Worm (Caenorhabditis elegans) whole organism, midembryonic: ENCODE results near the gene Y46E12BL.2.

ENCODE experiments used
- T22C8.4 ChIP-seq: fragments of 200-800 bp; sonication (Bioruptor generic); IDR thresholded peaks from 2 replicates; pipeline ENCODE4 v1.3.6; 2022; ENCODE audit warnings: missing genetic modification characterization, missing compliant biosample characterization
- cog-1 ChIP-seq: sonication (generic microtip); optimal IDR thresholded peaks from 2 replicates; lab custom pipeline; 2016; ENCODE audit warnings: missing genetic modification characterization, missing compliant biosample characterization
- flt-1 ChIP-seq: fragments of 200-800 bp; sonication (Bioruptor generic); IDR thresholded peaks from 2 replicates; pipeline ENCODE4 v1.3.6; 2022; ENCODE audit warnings: missing genetic modification characterization, missing compliant biosample characterization
- klf-2 ChIP-seq: fragments of 200-800 bp; sonication (Bioruptor generic); conservative IDR thresholded peaks from 2 replicates; pipeline ENCODE4 v1.3.6; 2022; ENCODE audit warnings: missing genetic modification reagents, missing genetic modification characterization, missing compliant biosample characterization
- med-1 ChIP-seq: sonication (generic microtip); optimal IDR thresholded peaks from 2 replicates; lab custom pipeline; 2017; ENCODE audit warnings: missing genetic modification characterization, mild to moderate bottlenecking, missing compliant biosample characterization, antibody characterized with exemption, missing genetic modification reagents; ENCODE audit not compliant: insufficient read depth
- ref-1 ChIP-seq: fragments of 200-800 bp; sonication (Bioruptor generic); conservative IDR thresholded peaks from 2 replicates; pipeline ENCODE4 v1.3.6; 2022; ENCODE audit warnings: missing genetic modification reagents, missing genetic modification characterization, missing compliant biosample characterization
- tab-1 ChIP-seq: fragments of 200-800 bp; sonication (Bioruptor generic); IDR thresholded peaks from 2 replicates; pipeline ENCODE4 v1.3.6; 2022; ENCODE audit warnings: missing genetic modification characterization, missing compliant biosample characterization
- ztf-23 ChIP-seq: fragments of 200-800 bp; sonication (Bioruptor generic); IDR thresholded peaks from 2 replicates; pipeline ENCODE4 v1.3.6; 2022; ENCODE audit warnings: missing genetic modification reagents, missing genetic modification characterization, missing compliant biosample characterization
- ztf-29 ChIP-seq: fragments of 200-800 bp; sonication (Bioruptor generic); IDR thresholded peaks from 2 replicates; pipeline ENCODE4 v1.3.6; 2022; ENCODE audit warnings: missing genetic modification reagents, missing genetic modification characterization, missing compliant biosample characterization

Gene Y46E12BL.2

ce11 chrII:15218609-15219008 lies 14.1 kb upstream of the Y46E12BL.2 start:
- TF ChIP-seq klf-2 (no peak), ref-1 (GFP tag; lab: Robert Waterston, UW) (no peak), ztf-29 (GFP tag; lab: Robert Waterston, UW) (no peak), med-1 (GFP tag; lab: Kevin White, UChicago) (no peak), ztf-23 (GFP tag; lab: Robert Waterston, UW) (no peak), flt-1 (GFP tag; lab: Robert Waterston, UW) (no peak), tab-1 (no peak), T22C8.4 (no peak), cog-1 (no peak)

DNA sequence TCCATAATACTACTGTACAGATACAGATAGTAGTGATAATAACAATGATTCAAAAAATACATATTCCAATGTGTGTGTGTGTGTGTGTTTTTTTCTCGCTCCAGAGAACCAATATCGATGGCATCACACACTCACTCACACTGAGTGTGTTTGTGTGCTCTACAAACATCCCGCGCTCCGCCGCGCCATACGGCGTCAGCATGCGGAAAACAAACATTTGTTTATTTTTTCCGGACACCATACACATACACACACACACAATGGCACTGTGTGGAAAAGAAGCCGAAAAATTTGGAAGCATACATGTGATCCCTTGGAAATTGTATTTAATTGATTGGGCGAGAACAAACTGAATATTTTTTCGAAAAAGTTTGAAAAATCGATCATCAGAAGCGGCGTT lies 13.7 kb upstream of the Y46E12BL.2 start:
- TF ChIP-seq ztf-23 (GFP tag; lab: Robert Waterston, UW), result no peak
- no peak for TF ChIP-seq med-1 (GFP tag; lab: Kevin White, UChicago)
- TF ChIP-seq ztf-29 (GFP tag; lab: Robert Waterston, UW), result no peak
- no peak for TF ChIP-seq cog-1
- TF ChIP-seq T22C8.4, result no peak
- no peak for TF ChIP-seq flt-1 (GFP tag; lab: Robert Waterston, UW)
- TF ChIP-seq tab-1, result no peak
- no peak for TF ChIP-seq ref-1 (GFP tag; lab: Robert Waterston, UW)
- TF ChIP-seq klf-2, result no peak

DNA sequence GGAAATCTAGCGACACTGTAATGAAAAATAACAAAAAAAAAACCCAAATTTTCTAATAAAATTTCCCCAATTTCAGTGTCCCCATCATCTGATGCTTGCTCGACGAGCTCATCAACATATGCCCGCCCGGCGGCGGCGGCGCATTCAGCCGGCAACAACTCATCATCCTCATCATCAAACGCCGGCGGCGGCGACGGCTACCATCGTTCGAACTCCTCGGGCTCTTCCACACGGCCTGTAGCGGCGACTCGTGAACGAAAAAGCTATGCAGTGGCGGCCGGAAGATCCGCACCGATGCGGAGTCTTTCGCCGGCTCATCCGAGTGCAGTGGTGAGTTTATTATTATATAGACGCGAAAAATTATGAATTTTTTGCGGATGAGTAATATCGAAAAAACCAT lies 12.6 kb upstream of the Y46E12BL.2 start:
- TF ChIP-seq T22C8.4 (no peak), tab-1 (no peak), flt-1 (GFP tag; lab: Robert Waterston, UW) (no peak), ref-1 (GFP tag; lab: Robert Waterston, UW) (no peak), klf-2 (no peak), ztf-29 (GFP tag; lab: Robert Waterston, UW) (no peak), med-1 (GFP tag; lab: Kevin White, UChicago) (no peak), cog-1 (no peak), ztf-23 (GFP tag; lab: Robert Waterston, UW) (no peak)

ce11 chrII:15226186-15226585 lies 6.6 kb upstream of the Y46E12BL.2 start:
- TF ChIP-seq ref-1 (GFP tag; lab: Robert Waterston, UW), result no peak
- TF ChIP-seq ztf-23 (GFP tag; lab: Robert Waterston, UW), result no peak
- no peak for TF ChIP-seq klf-2

- TF ChIP-seq T22C8.4, result no peak
- no peak for TF ChIP-seq med-1 (GFP tag; lab: Kevin White, UChicago)
These were observed 5.9 kb upstream of the Y46E12BL.2 start for ce11 chrII:15226805-15227204.

ce11 chrII:15228005-15228404 lies 4.7 kb upstream of the Y46E12BL.2 start:
- TF ChIP-seq tab-1 (no peak), T22C8.4 (no peak), klf-2 (no peak), flt-1 (GFP tag; lab: Robert Waterston, UW) (no peak), med-1 (GFP tag; lab: Kevin White, UChicago) (no peak), ref-1 (GFP tag; lab: Robert Waterston, UW) (no peak), ztf-29 (GFP tag; lab: Robert Waterston, UW) (no peak), ztf-23 (GFP tag; lab: Robert Waterston, UW) (no peak), cog-1 (no peak)

DNA sequence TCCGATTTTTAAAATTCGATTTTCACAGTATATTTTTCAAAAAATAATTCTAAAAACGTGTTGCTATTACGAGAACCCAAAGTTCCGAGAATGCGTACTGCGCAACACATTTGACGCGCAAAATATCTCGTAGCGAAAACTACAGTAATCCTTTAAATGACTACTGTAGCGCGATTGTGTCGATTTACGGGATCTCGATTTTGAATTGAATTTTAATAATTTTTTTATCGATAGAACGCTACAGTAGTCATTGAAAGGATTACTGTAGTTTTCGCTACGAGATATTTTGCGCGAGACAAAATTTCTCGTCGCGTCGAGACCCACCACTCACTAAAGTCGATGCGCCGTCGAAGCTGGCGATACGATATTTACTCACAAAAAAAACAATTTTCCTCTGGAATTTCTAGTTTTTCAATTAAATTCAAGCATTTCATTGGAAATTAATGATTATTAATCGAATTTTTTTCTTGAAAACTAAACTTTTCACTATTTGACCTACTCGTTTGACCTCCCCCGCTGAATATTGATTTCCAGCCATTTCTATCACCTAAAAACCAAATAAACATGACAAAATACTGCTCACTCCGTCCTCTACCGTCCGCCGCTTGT lies 2.9 kb upstream of the Y46E12BL.2 start, which contains the start of gene spsb-2:
Gene spsb-2, plus strand, starts transcription at position 559 of the 609 bp plus-strand sequence.
- TF ChIP-seq T22C8.4 (no peak), cog-1 (no peak), flt-1 (GFP tag; lab: Robert Waterston, UW) (no peak), klf-2 (no peak), ztf-29 (GFP tag; lab: Robert Waterston, UW) (no peak), med-1 (GFP tag; lab: Kevin White, UChicago) (no peak), ref-1 (GFP tag; lab: Robert Waterston, UW) (no peak), tab-1 (no peak), ztf-23 (GFP tag; lab: Robert Waterston, UW) (no peak)

- no peak for TF ChIP-seq cog-1
- TF ChIP-seq flt-1 (GFP tag; lab: Robert Waterston, UW), result no peak
- TF ChIP-seq ztf-29 (GFP tag; lab: Robert Waterston, UW), result no peak
- TF ChIP-seq med-1 (GFP tag; lab: Kevin White, UChicago), result no peak
- TF ChIP-seq T22C8.4, result no peak
- TF ChIP-seq ztf-23 (GFP tag; lab: Robert Waterston, UW), result no peak
- no peak for TF ChIP-seq ref-1 (GFP tag; lab: Robert Waterston, UW)
- no peak for TF ChIP-seq klf-2
These were observed 472 bp downstream of the Y46E12BL.2 start for ce11 chrII:15233219-15233618.

DNA sequence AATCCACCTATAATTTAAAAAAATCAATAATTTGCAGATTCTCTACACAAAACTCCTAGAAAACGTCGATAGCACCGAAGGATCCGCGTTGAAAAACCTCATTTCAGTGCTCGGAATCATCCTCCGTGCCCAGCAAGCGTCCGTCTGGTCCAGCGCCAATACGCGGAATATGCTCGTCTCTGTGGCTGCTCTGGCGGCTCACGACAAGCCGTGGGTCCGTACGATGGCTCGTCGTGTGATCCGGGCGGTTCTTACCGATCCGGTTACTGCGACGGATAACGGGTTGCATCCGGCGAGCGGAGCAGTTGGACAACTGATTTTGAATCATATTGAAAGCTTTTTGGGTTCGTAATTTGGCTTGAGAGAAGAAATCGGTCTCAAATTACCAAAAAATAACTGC lies 2.9 kb downstream of the Y46E12BL.2 start:
- peak; percentile 16; the same call in 1 of the 2 replicates for TF ChIP-seq T22C8.4
- no peak for TF ChIP-seq tab-1

DNA sequence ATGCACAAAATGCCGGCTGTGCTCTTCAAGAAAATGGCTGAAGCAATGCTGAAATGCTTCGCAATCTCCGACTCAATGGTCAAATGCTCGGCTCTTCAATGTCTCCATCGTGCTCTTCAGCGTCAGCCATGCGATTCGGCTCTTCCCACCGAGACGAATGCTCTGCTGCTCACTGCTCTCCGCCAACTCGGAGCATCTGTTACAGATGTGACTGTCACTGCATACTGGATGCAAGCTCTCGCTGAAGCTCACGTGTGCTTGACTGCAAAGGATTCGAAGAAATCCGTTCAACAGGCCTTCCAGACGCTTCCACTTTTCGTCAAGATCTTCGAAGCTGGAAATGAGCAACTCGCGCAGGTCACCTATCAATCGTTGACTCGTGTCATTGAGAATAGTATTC lies 4.4 kb downstream of the Y46E12BL.2 start:
- TF ChIP-seq flt-1 (GFP tag; lab: Robert Waterston, UW), result no peak
- TF ChIP-seq med-1 (GFP tag; lab: Kevin White, UChicago), result no peak
- no peak for TF ChIP-seq cog-1
- no peak for TF ChIP-seq T22C8.4
- no peak for TF ChIP-seq ztf-29 (GFP tag; lab: Robert Waterston, UW)
- TF ChIP-seq klf-2, result no peak
- TF ChIP-seq ztf-23 (GFP tag; lab: Robert Waterston, UW), result no peak
- TF ChIP-seq ref-1 (GFP tag; lab: Robert Waterston, UW), result no peak
- no peak for TF ChIP-seq tab-1

- no peak for TF ChIP-seq ztf-23 (GFP tag; lab: Robert Waterston, UW)
- TF ChIP-seq ref-1 (GFP tag; lab: Robert Waterston, UW), result no peak
- no peak for TF ChIP-seq klf-2
- TF ChIP-seq T22C8.4, result no peak
- no peak for TF ChIP-seq ztf-29 (GFP tag; lab: Robert Waterston, UW)
- no peak for TF ChIP-seq tab-1
- no peak for TF ChIP-seq med-1 (GFP tag; lab: Kevin White, UChicago)
- no peak for TF ChIP-seq flt-1 (GFP tag; lab: Robert Waterston, UW)
- no peak for TF ChIP-seq cog-1
These were observed 6.9 kb downstream of the Y46E12BL.2 start for ce11 chrII:15239681-15240080.
